Worm (Caenorhabditis elegans) whole organism, L1 larva: ENCODE data around the gene F46C5.9.

Source experiments
- Y116A8C.19 ChIP-seq: sonication (generic microtip); optimal IDR thresholded peaks from 2 replicates; lab custom pipeline; 2016; ENCODE audit warnings: missing compliant biosample characterization, missing genetic modification characterization, borderline replicate concordance
- blmp-1 ChIP-seq: fragments of 150-350 bp; optimal IDR thresholded peaks from 2 replicates; lab custom pipeline; 2014; ENCODE audit warnings: missing biosample characterization, missing genetic modification characterization
- ces-1 ChIP-seq: fragments of 150-350 bp; optimal IDR thresholded peaks from 2 replicates; lab custom pipeline; 2014; ENCODE audit warnings: missing biosample characterization, missing genetic modification reagents, missing genetic modification characterization
- dpl-1 ChIP-seq, 3 experiments: fragments of 150-350 bp in 2 of 3; sonication (generic microtip) in 1 of 3; optimal IDR thresholded peaks; 2 replicates each; lab custom pipeline; 2014 to 2017; ENCODE audit warnings: missing biosample characterization in 3 of 3, missing genetic modification characterization in 3 of 3, missing genetic modification reagents in 3 of 3
- efl-1 ChIP-seq, 4 experiments: fragments of 150-350 bp; optimal IDR thresholded peaks in 3 of 4; peaks in 1 of 4; 1 replicate in 1 of 4; 2 replicates in 3 of 4; lab custom pipeline; 2014; ENCODE audit warnings: missing biosample characterization in 2 of 4, missing genetic modification characterization in 2 of 4, missing genetic modification reagents in 2 of 4
- elt-2 ChIP-seq: sonication (generic microtip); optimal IDR thresholded peaks from 2 replicates; lab custom pipeline; 2016; ENCODE audit warnings: missing genetic modification characterization, mild to moderate bottlenecking, inconsistent platforms, missing compliant biosample characterization, missing genetic modification reagents
- elt-3 ChIP-seq, 6 experiments: fragments of 150-350 bp in 1 of 6; sonication (generic microtip); optimal IDR thresholded peaks; 2 replicates each; lab custom pipeline; 2017 to 2018; ENCODE audit warnings: missing biosample characterization in 6 of 6, missing genetic modification characterization in 6 of 6, inconsistent platforms in 1 of 6
- lin-14 ChIP-seq: fragments of 200-800 bp; sonication (Bioruptor generic); optimal IDR thresholded peaks from 2 replicates; lab custom pipeline; 2018; ENCODE audit warnings: mild to moderate bottlenecking, missing genetic modification characterization, moderate library complexity, missing compliant biosample characterization
- lsy-2 ChIP-seq, 2 experiments: fragments of 150-350 bp; optimal IDR thresholded peaks; 2 replicates each; lab custom pipeline; 2014; ENCODE audit warnings: missing biosample characterization in 2 of 2, missing genetic modification characterization in 2 of 2
- nhr-19 ChIP-seq: fragments of 200-800 bp; sonication (Bioruptor generic); conservative IDR thresholded peaks from 2 replicates; pipeline ENCODE4 v1.3.6; 2022; ENCODE audit warnings: missing genetic modification characterization, missing compliant biosample characterization
- nhr-20 ChIP-seq: sonication (generic microtip); optimal IDR thresholded peaks from 2 replicates; lab custom pipeline; 2016; ENCODE audit warnings: mild to moderate bottlenecking, missing genetic modification characterization, missing compliant biosample characterization
- nhr-28 ChIP-seq: fragments of 150-350 bp; optimal IDR thresholded peaks from 2 replicates; lab custom pipeline; 2014; ENCODE audit warnings: missing biosample characterization, missing genetic modification characterization
- nhr-84 ChIP-seq: sonication (generic microtip); optimal IDR thresholded peaks from 2 replicates; lab custom pipeline; 2017; ENCODE audit warnings: missing biosample characterization, missing genetic modification characterization
- nhr-85 ChIP-seq: sonication (generic microtip); peaks from one replicate; lab custom pipeline; 2016; ENCODE audit warnings: missing genetic modification characterization, inconsistent platforms, missing compliant biosample characterization
- ztf-4 ChIP-seq: fragments of 150-350 bp; optimal IDR thresholded peaks from 2 replicates; lab custom pipeline; 2014; ENCODE audit warnings: missing biosample characterization, missing genetic modification characterization

F46C5.9 gene

ce11 chrII:8764332-8764731 is 46.2 kb downstream of the F46C5.9 start:
- TF ChIP-seq nhr-20 (tag; lab: Kevin White, UChicago): peak; percentile 17
- TF ChIP-seq nhr-85 (tag; lab: Kevin White, UChicago): peak; percentile 80
- no peak for TF ChIP-seq ztf-4 (tag; lab: Kevin White, UChicago)
- TF ChIP-seq lsy-2 (tag; optimal IDR thresholded peaks at IDR 0.05; lab: Kevin White, UChicago): no peak
- TF ChIP-seq blmp-1 (tag; lab: Kevin White, UChicago): peak; percentile 3
- 0 out of 2 replicates have a peak, but pooled peaks have one; percentile 9 for TF ChIP-seq nhr-19 (GFP tag; lab: Robert Waterston, UW)
- TF ChIP-seq lin-14 (GFP tag; lab: Kevin White, UChicago): peak; percentile 30
- no peak for TF ChIP-seq ces-1 (GFP tag; lab: Kevin White, UChicago)
- no peak for TF ChIP-seq dpl-1 (GFP tag; optimal IDR thresholded peaks at IDR 0.05; lab: Kevin White, UChicago)
- peak in 2 of 6 experiments; percentile 13 to 55 for TF ChIP-seq elt-3 (tag; optimal IDR thresholded peaks at IDR 0.05; lab: Kevin White, UChicago)

- TF ChIP-seq efl-1 (optimal IDR thresholded peaks at IDR 0.05; lab: Kevin White, UChicago): no peak
- TF ChIP-seq efl-1 (GFP tag; optimal IDR thresholded peaks at IDR 0.05 in 1 of 2; lab: Kevin White, UChicago): peak in 1 of 2 experiments; percentile 44
- TF ChIP-seq elt-2 (tag; lab: Kevin White, UChicago): no peak
- no peak for TF ChIP-seq nhr-28 (tag; lab: Kevin White, UChicago)
Observed at ce11 chrII:8763367-8763766, 47.2 kb downstream of the F46C5.9 start.

ce11 chrII:8761739-8762138 is 48.8 kb downstream of the F46C5.9 start:
- TF ChIP-seq nhr-84 (tag; lab: Kevin White, UChicago) (no peak), elt-2 (tag; lab: Kevin White, UChicago) (peak; percentile 9)

ce11 chrII:8759493-8759892 is 51.0 kb downstream of the F46C5.9 start, which contains the start of gene fut-1:
fut-1 (minus strand) TSS chrII:8759593.
- TF ChIP-seq lin-14 (GFP tag; lab: Kevin White, UChicago) (no peak), Y116A8C.19 (tag; lab: Kevin White, UChicago) (no peak)
